Worm (Caenorhabditis elegans): ENCODE data around the gene nhr-13.

The nhr-13 gene

DNA sequence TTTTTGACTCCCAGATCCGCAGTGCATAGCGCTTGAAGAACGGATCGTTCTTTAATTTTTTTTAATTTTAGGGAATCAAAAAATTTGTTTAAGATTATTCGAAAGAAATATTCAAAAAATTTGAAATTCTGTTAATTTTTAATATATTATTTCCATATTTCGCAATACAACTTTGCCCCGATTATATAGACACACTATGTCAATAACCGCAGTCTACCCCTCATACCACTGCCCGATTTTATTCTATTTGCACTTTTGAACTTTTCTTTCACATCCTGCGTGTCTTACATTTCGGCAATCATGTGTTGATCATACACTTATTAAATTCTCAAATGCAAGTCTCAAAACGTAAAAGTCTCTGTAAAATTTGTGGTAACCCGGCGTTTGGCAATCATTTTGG, 26.5 kb downstream of the nhr-13 start, which contains the start of gene nhr-56 (continued):
- no peak for TF ChIP-seq lin-39 (tag; optimal IDR thresholded peaks at IDR 0.05)
- TF ChIP-seq ceh-82 (tag; optimal IDR thresholded peaks at IDR 0.05), result peak; percentile 11 to 37 (median 13)
- TF ChIP-seq hlh-17 (GFP tag; optimal IDR thresholded peaks at IDR 0.05; ENCODE audit: borderline replicate concordance), result no peak
- TF ChIP-seq nhr-28 (tag; optimal IDR thresholded peaks at IDR 0.05), result no peak
- no peak for TF ChIP-seq tlp-1 (tag; optimal IDR thresholded peaks at IDR 0.05)
- TF ChIP-seq skn-1 (tag; optimal IDR thresholded peaks at IDR 0.05), result peak; percentile 66
- no peak for TF ChIP-seq unc-130 (tag; optimal IDR thresholded peaks at IDR 0.05)
- TF ChIP-seq nhr-237 (tag; optimal IDR thresholded peaks at IDR 0.05), result no peak
- TF ChIP-seq efl-1 (optimal IDR thresholded peaks at IDR 0.05), result peak; percentile 23 to 28
- peak; percentile 3 to 87 for TF ChIP-seq efl-1 (GFP tag; optimal IDR thresholded peaks at IDR 0.05 in 1 of 2)
- TF ChIP-seq efl-3 (GFP tag; optimal IDR thresholded peaks at IDR 0.05), result no peak
- no peak for TF ChIP-seq sptf-1 (tag; optimal IDR thresholded peaks at IDR 0.05)
- no peak for TF ChIP-seq ces-1 (GFP tag; optimal IDR thresholded peaks at IDR 0.05)
- no peak for TF ChIP-seq F16B12.6 (tag; optimal IDR thresholded peaks at IDR 0.05)
- TF ChIP-seq blmp-1 (tag; optimal IDR thresholded peaks at IDR 0.05), result peak; percentile 39
- peak; percentile 60 for TF ChIP-seq mep-1 (tag; optimal IDR thresholded peaks at IDR 0.05)
- no peak for TF ChIP-seq unc-30 (tag; optimal IDR thresholded peaks at IDR 0.05)
- TF ChIP-seq nhr-19 (GFP tag; conservative IDR thresholded peaks at IDR 0.05), result peak; percentile 14; the same call in 1 of the 2 replicates
- TF ChIP-seq nhr-20 (tag; optimal IDR thresholded peaks at IDR 0.05), result peak; percentile 80
- TF ChIP-seq mdl-1 (tag; optimal IDR thresholded peaks at IDR 0.05), result peak in 1 of 2 experiments; percentile 38
- no peak for TF ChIP-seq fkh-10 (GFP tag; optimal IDR thresholded peaks at IDR 0.05)
- peak; percentile 32 for TF ChIP-seq swsn-7 (tag; optimal IDR thresholded peaks at IDR 0.05)
- peak; percentile 27 for TF ChIP-seq elt-2 (tag; optimal IDR thresholded peaks at IDR 0.05)
- peak; percentile 38 for TF ChIP-seq nhr-90 (tag; optimal IDR thresholded peaks at IDR 0.05; ENCODE audit: poor library complexity)
- TF ChIP-seq zip-4 (GFP tag; optimal IDR thresholded peaks at IDR 0.05), result peak; percentile 68
- no peak for TF ChIP-seq egl-13 (tag; optimal IDR thresholded peaks at IDR 0.05)
- peak; percentile 34 for TF ChIP-seq jun-1 (tag; optimal IDR thresholded peaks at IDR 0.05)

DNA sequence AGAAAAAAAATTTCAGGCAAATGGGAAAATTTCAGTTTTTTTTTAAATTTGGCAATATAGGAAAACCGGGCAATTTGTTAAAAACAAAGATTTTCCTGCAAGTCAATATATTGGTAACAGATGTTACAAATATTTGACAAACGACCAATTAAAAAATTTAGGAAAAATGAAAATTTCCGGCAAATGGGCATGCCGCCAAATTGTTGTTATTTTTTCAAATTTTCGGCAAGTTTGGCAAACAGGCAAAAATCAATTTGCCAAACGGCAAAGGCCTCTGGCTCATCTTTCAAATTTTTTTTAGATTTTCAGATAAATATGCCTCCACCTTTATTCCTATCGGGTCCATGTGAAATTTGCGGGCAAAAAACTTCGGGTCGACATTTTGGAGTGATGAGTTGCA, 29.5 kb downstream of the nhr-13 start, which contains the start of gene nhr-128:
TSS of gene nhr-128 (plus strand) at position 301 of the 400 bp plus-strand sequence.
- TF ChIP-seq ceh-8 (GFP tag; optimal IDR thresholded peaks at IDR 0.05) (no peak), nhr-85 (tag) (no peak)

DNA sequence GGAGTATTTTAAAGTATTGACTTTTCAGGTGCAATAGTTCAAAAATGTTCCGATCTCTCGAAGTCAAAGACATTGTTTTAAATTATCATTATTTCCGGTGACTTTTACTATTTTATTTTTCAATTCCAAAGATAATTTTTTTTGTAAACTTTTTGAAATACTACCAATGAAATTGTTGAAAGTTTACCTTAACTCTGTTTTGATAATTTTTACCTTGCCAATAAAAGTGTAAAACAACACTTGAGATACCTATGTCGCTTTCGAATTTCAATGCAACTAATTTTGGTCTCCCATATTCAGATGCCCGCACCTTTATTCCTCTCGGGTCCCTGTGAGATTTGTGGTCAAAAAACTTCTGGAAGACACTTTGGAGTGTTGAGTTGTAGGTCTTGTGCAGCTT, 32.8 kb downstream of the nhr-13 start, which contains the start of gene nhr-103:
TSS of gene nhr-103 (plus strand) at position 301 of the 400 bp plus-strand sequence.
- TF ChIP-seq ceh-82 (tag; optimal IDR thresholded peaks at IDR 0.05) (no peak), jun-1 (tag; optimal IDR thresholded peaks at IDR 0.05) (no peak), ceh-63 (GFP tag; optimal IDR thresholded peaks at IDR 0.05) (no peak), skn-1 (tag; optimal IDR thresholded peaks at IDR 0.05) (no peak), ets-5 (GFP tag; IDR thresholded peaks at IDR 0.05) (no peak)

ce11 chrV:2226903-2227302, 34.6 kb downstream of the nhr-13 start, which contains the start of gene nhr-18:
TSS of gene nhr-18 (plus strand) at chrV:2227203.
- TF ChIP-seq lin-35 (GFP tag; optimal IDR thresholded peaks at IDR 0.05) (no peak), nhr-85 (tag) (no peak), F16B12.6 (tag; optimal IDR thresholded peaks at IDR 0.05) (no peak), lir-3 (tag; optimal IDR thresholded peaks at IDR 0.05; ENCODE audit: poor library complexity) (no peak), ceh-90 (tag; optimal IDR thresholded peaks at IDR 0.05) (no peak), efl-1 (optimal IDR thresholded peaks at IDR 0.05) (no peak), efl-1 (GFP tag; optimal IDR thresholded peaks at IDR 0.05 in 1 of 2) (peak in 1 of 2 experiments; percentile 15)

DNA sequence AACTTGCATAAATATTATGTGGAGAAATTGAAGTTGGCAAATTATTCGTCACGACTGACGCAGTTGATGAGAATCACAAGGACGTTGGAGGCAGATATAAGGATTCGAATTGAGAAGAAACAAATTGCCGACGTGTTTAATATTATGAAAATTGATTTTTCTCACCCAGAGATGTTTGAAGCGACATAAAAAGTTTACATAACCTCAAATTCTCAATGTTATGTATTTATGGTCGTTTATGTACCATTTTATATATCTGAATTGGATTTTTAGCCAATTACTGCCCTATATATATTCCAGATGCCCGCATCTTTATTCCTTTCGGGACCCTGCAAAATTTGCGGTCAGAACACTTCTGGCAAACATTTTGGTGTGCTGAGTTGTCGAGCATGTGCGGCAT, 36.5 kb downstream of the nhr-13 start, which contains the start of gene nhr-126:
TSS of gene nhr-126 (plus strand) at position 301 of the 400 bp plus-strand sequence.
- TF ChIP-seq C04F5.9 (tag; optimal IDR thresholded peaks at IDR 0.05) (no peak), nhr-12 (tag; optimal IDR thresholded peaks at IDR 0.05) (no peak), zip-4 (GFP tag; optimal IDR thresholded peaks at IDR 0.05) (no peak), unc-62 (GFP tag; optimal IDR thresholded peaks at IDR 0.05) (no peak), grh-1 (GFP tag; IDR thresholded peaks at IDR 0.05) (no peak), fkh-4 (tag; optimal IDR thresholded peaks at IDR 0.05; ENCODE audit: borderline replicate concordance) (no peak), nhr-76 (tag; optimal IDR thresholded peaks at IDR 0.05) (no peak), Y116A8C.19 (tag; optimal IDR thresholded peaks at IDR 0.05; ENCODE audit: borderline replicate concordance) (no peak), unc-98 (GFP tag; IDR thresholded peaks at IDR 0.05) (no peak), irx-1 (tag; optimal IDR thresholded peaks at IDR 0.05) (no peak), sup-37 (GFP tag; optimal IDR thresholded peaks at IDR 0.05) (no peak), sptf-1 (tag; optimal IDR thresholded peaks at IDR 0.05) (no peak), nhr-20 (tag; optimal IDR thresholded peaks at IDR 0.05) (no peak), dsc-1 (tag; optimal IDR thresholded peaks at IDR 0.05) (no peak)
